Worm (Caenorhabditis elegans): ENCODE data around the gene sao-1.

DNA sequence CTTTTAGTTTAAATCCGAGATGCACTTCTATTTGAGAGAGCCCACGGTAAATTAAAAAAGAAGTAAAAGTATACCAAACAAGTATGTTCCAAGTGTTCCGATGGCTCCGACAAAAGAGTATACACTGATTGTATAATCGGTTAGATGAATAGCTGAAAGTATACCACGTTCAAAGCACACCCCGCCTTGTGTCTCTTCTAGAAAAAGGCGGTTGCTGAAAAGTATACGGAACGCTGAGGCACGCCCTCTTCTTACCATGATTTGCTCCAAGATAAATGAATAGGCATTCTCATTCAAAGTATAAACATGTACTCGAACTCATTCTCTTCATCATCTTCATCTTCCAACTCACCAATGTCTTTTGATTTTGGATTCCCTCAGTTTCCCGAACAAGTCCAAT is 50.7 kb downstream of the sao-1 start, which contains the start of gene end-3:
- TF ChIP-seq ceh-6 (GFP tag; optimal IDR thresholded peaks at IDR 0.05): no peak
- TF ChIP-seq tbx-2 (tag; optimal IDR thresholded peaks at IDR 0.05): no peak
- TF ChIP-seq pqm-1 (tag; optimal IDR thresholded peaks at IDR 0.05): no peak
- no peak for TF ChIP-seq ets-4 (tag; optimal IDR thresholded peaks at IDR 0.05)
- TF ChIP-seq tbx-7 (tag; optimal IDR thresholded peaks at IDR 0.05): no peak
- TF ChIP-seq ztf-16 (tag; optimal IDR thresholded peaks at IDR 0.05): no peak
- TF ChIP-seq pag-3 (tag; optimal IDR thresholded peaks at IDR 0.05; ENCODE audit: borderline replicate concordance): no peak
- no peak for TF ChIP-seq ceh-14 (tag; optimal IDR thresholded peaks at IDR 0.05)
- TF ChIP-seq lin-11 (tag; optimal IDR thresholded peaks at IDR 0.05): no peak
- no peak for TF ChIP-seq ceh-30 (tag; optimal IDR thresholded peaks at IDR 0.05)
- TF ChIP-seq nfya-1 (tag; optimal IDR thresholded peaks at IDR 0.05): no peak
- TF ChIP-seq dmd-4 (tag; optimal IDR thresholded peaks at IDR 0.05; ENCODE audit: borderline replicate concordance): no peak
- TF ChIP-seq unc-55 (GFP tag; optimal IDR thresholded peaks at IDR 0.05): no peak

Measured in whole organism, late embryonic.